Worm (Caenorhabditis elegans) whole organism, young adult: ENCODE results near the gene B0310.2.

Experiments
- F33H1.4 ChIP-seq: fragments of 200-800 bp; sonication (Bioruptor generic); IDR thresholded peaks from 2 replicates; pipeline ENCODE4 v1.3.6; 2022; ENCODE audit warnings: missing genetic modification reagents, missing genetic modification characterization, missing compliant biosample characterization
- chd-7 ChIP-seq: sonication (generic microtip); optimal IDR thresholded peaks from 2 replicates; lab custom pipeline; 2016; ENCODE audit warnings: mild to moderate bottlenecking, missing genetic modification characterization, moderate library complexity, missing compliant biosample characterization
- die-1 ChIP-seq: sonication (generic microtip); optimal IDR thresholded peaks from 2 replicates; lab custom pipeline; 2016; ENCODE audit warnings: missing genotype, mild to moderate bottlenecking, missing genetic modification characterization, missing compliant biosample characterization
- egrh-3 ChIP-seq: fragments of 200-800 bp; sonication (Bioruptor generic); IDR thresholded peaks from 2 replicates; pipeline ENCODE4 v1.3.6; 2022; ENCODE audit warnings: missing genetic modification reagents, missing genetic modification characterization, missing compliant biosample characterization
- hlh-26 ChIP-seq: fragments of 200-800 bp; sonication (Bioruptor generic); conservative IDR thresholded peaks from 2 replicates; pipeline ENCODE4 v1.3.6; 2022; ENCODE audit warnings: missing genetic modification reagents, missing genetic modification characterization, missing compliant biosample characterization
- lir-1 ChIP-seq: fragments of 200-800 bp; sonication (Bioruptor generic); conservative IDR thresholded peaks from 2 replicates; pipeline ENCODE4 v1.3.6; 2022; ENCODE audit warnings: missing genetic modification reagents, missing genetic modification characterization, missing compliant biosample characterization
- madf-6 ChIP-seq: fragments of 200-800 bp; sonication (Bioruptor generic); IDR thresholded peaks from 2 replicates; pipeline ENCODE4 v1.3.6; 2022; ENCODE audit warnings: missing genetic modification reagents, missing genetic modification characterization, missing compliant biosample characterization
- rpc-1 ChIP-seq, 2 experiments: fragments of 150-350 bp in 1 of 2; sonication (generic microtip) in 1 of 2; optimal IDR thresholded peaks; 2 replicates each; lab custom pipeline; 2014 to 2018; ENCODE audit warnings: missing biosample characterization in 1 of 2, missing genetic modification characterization in 1 of 2, missing genetic modification reagents in 1 of 2, missing genotype in 1 of 2
- unc-62 ChIP-seq: fragments of 150-350 bp; optimal IDR thresholded peaks from 2 replicates; lab custom pipeline; 2014; ENCODE audit warnings: missing biosample characterization, missing genetic modification reagents, missing genetic modification characterization

DNA sequence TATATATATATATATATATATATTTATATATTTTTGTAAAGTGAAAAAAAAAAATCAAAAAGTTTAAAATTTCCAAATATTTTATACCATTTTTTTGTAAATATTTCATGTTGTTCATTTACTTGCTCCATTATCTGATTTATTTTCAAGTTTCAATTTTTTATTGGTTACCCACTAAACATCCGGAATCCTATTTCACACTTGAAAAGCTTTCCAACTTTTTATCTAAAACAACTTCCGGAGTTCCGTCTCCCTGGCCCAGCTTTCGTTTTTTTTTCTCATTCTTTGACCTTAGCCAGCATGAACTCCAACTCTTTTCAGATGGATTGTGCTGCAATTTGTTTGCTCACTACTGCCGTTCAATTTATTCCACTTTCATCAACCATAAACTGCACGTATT is 30.5 kb downstream of the B0310.2 start, which contains the start of gene F38G1.3:
- TF ChIP-seq hlh-26, result no peak
- no peak for TF ChIP-seq rpc-1 (optimal IDR thresholded peaks at IDR 0.05; lab: Kevin White, UChicago)
- no peak for TF ChIP-seq rpc-1 (tag; optimal IDR thresholded peaks at IDR 0.05; lab: Kevin White, UChicago)
- no peak for TF ChIP-seq F33H1.4 (GFP tag; lab: Robert Waterston, UW)
- no peak for TF ChIP-seq lir-1 (GFP tag; lab: Robert Waterston, UW)
- TF ChIP-seq madf-6 (GFP tag; lab: Robert Waterston, UW), result no peak
- TF ChIP-seq chd-7, result no peak
- no peak for TF ChIP-seq egrh-3 (GFP tag; lab: Robert Waterston, UW)
- no peak for TF ChIP-seq die-1
- no peak for TF ChIP-seq unc-62 (GFP tag; lab: Kevin White, UChicago)
